Worm (Caenorhabditis elegans): ENCODE data around the gene str-52.

ce11 chrV:2185486-2185885, 39.5 kb upstream of the str-52 start:
- TF ChIP-seq pqm-1 (tag; optimal IDR thresholded peaks at IDR 0.05), result no peak
- TF ChIP-seq nhr-25 (tag; optimal IDR thresholded peaks at IDR 0.05), result no peak
- no peak for TF ChIP-seq lin-39 (tag; optimal IDR thresholded peaks at IDR 0.05)
- TF ChIP-seq tbx-2 (tag; optimal IDR thresholded peaks at IDR 0.05), result no peak

Data from whole organism, L3 larva.